Worm (Caenorhabditis elegans) whole organism, young adult: ENCODE results near the gene mog-5.

ENCODE experiments used
- B0035.1 ChIP-seq: sonication (generic microtip); optimal IDR thresholded peaks from 2 replicates; lab custom pipeline; 2016; ENCODE audit warnings: missing genetic modification characterization, mild to moderate bottlenecking, missing compliant biosample characterization, missing genotype, missing genetic modification reagents
- B0336.3 ChIP-seq: fragments of 200-800 bp; sonication (Bioruptor generic); IDR thresholded peaks from 2 replicates; pipeline ENCODE4 v1.3.6; 2022; ENCODE audit warnings: missing genetic modification characterization, missing compliant biosample characterization
- F37B4.10 ChIP-seq: fragments of 200-800 bp; sonication (Bioruptor generic); IDR thresholded peaks from 2 replicates; pipeline ENCODE4 v1.3.6; 2022; ENCODE audit warnings: missing genetic modification characterization, missing compliant biosample characterization
- F39B2.1 ChIP-seq: fragments of 200-800 bp; sonication (Bioruptor generic); IDR thresholded peaks from 2 replicates; pipeline ENCODE4 v1.3.6; 2022; ENCODE audit warnings: missing genetic modification reagents, missing genetic modification characterization, missing compliant biosample characterization
- F49E8.2 ChIP-seq: sonication (generic microtip); optimal IDR thresholded peaks from 3 replicates; lab custom pipeline; 2017; ENCODE audit warnings: missing genetic modification characterization, mild to moderate bottlenecking, missing compliant biosample characterization, antibody characterized with exemption, moderate library complexity; ENCODE audit not compliant: insufficient read depth
- K11D2.4 ChIP-seq: fragments of 200-800 bp; sonication (Bioruptor generic); IDR thresholded peaks from 2 replicates; pipeline ENCODE4 v1.3.6; 2022; ENCODE audit warnings: missing genetic modification reagents, missing genetic modification characterization, missing compliant biosample characterization
- K12H6.12 ChIP-seq: fragments of 200-800 bp; sonication (Bioruptor generic); optimal IDR thresholded peaks from 2 replicates; lab custom pipeline; 2018; ENCODE audit warnings: mild to moderate bottlenecking, missing genetic modification characterization, missing compliant biosample characterization
- T26A5.8 ChIP-seq: sonication (generic microtip); optimal IDR thresholded peaks from 2 replicates; lab custom pipeline; 2016; ENCODE audit warnings: missing genetic modification characterization, missing compliant biosample characterization
- Y53F4B.3 ChIP-seq: fragments of 200-800 bp; sonication (Bioruptor generic); IDR thresholded peaks from 2 replicates; pipeline ENCODE4 v1.3.6; 2022; ENCODE audit warnings: missing genetic modification reagents, missing genetic modification characterization, missing compliant biosample characterization
- Y53G8AR.9 ChIP-seq: fragments of 200-800 bp; sonication (Bioruptor generic); conservative IDR thresholded peaks from 2 replicates; pipeline ENCODE4 v1.3.6; 2022; ENCODE audit warnings: missing genetic modification reagents, missing genetic modification characterization, missing compliant biosample characterization
- Y67H2A.10 ChIP-seq: fragments of 200-800 bp; sonication (Bioruptor generic); conservative IDR thresholded peaks from 2 replicates; pipeline ENCODE4 v1.3.6; 2022; ENCODE audit warnings: missing genetic modification reagents, missing genetic modification characterization, missing compliant biosample characterization
- Y95B8A.8 ChIP-seq: fragments of 200-800 bp; sonication (Bioruptor generic); IDR thresholded peaks from 2 replicates; pipeline ENCODE4 v1.3.6; 2022; ENCODE audit warnings: missing genetic modification reagents, missing genetic modification characterization, missing compliant biosample characterization
- ZK185.1 ChIP-seq: sonication (generic microtip); optimal IDR thresholded peaks from 2 replicates; lab custom pipeline; 2016; ENCODE audit warnings: mild to moderate bottlenecking, missing genetic modification characterization, missing compliant biosample characterization; ENCODE audit not compliant: poor library complexity, severe bottlenecking
- ama-1 ChIP-seq, 3 experiments: fragments of 150-350 bp in 1 of 3; sonication (generic microtip) in 2 of 3; optimal IDR thresholded peaks; 2 replicates each; lab custom pipeline; 2014 to 2018; ENCODE audit warnings: missing biosample characterization in 2 of 3, missing genetic modification characterization in 2 of 3, missing genetic modification reagents in 2 of 3
- aptf-2 ChIP-seq: fragments of 200-800 bp; sonication (Bioruptor generic); conservative IDR thresholded peaks from 2 replicates; pipeline ENCODE4 v1.3.6; 2022; ENCODE audit warnings: missing genetic modification reagents, missing genetic modification characterization, missing compliant biosample characterization
- aptf-3 ChIP-seq: fragments of 200-800 bp; sonication (Bioruptor generic); IDR thresholded peaks from 2 replicates; pipeline ENCODE4 v1.3.6; 2022; ENCODE audit warnings: missing genetic modification characterization, missing compliant biosample characterization
- atf-7 ChIP-seq: sonication (generic microtip); optimal IDR thresholded peaks from 2 replicates; lab custom pipeline; 2017; ENCODE audit warnings: mild to moderate bottlenecking, missing genetic modification characterization, missing compliant biosample characterization
- attf-6 ChIP-seq: fragments of 200-800 bp; sonication (Bioruptor generic); IDR thresholded peaks from 2 replicates; pipeline ENCODE4 v1.3.6; 2022; ENCODE audit warnings: missing genetic modification reagents, missing genetic modification characterization, missing compliant biosample characterization
- ccch-3 ChIP-seq: fragments of 200-800 bp; sonication (Bioruptor generic); optimal IDR thresholded peaks from 2 replicates; lab custom pipeline; 2018; ENCODE audit warnings: mild to moderate bottlenecking, missing genetic modification characterization, missing compliant biosample characterization
- cebp-2 ChIP-seq: fragments of 200-800 bp; sonication (Bioruptor generic); IDR thresholded peaks from 2 replicates; pipeline ENCODE4 v1.3.6; 2022; ENCODE audit warnings: missing genetic modification characterization, missing compliant biosample characterization
- ceh-79 ChIP-seq: sonication (generic microtip); optimal IDR thresholded peaks from 2 replicates; lab custom pipeline; 2017; ENCODE audit warnings: mild to moderate bottlenecking, missing genetic modification characterization, missing compliant biosample characterization
- dpff-1 ChIP-seq: sonication (generic microtip); optimal IDR thresholded peaks from 2 replicates; lab custom pipeline; 2017; ENCODE audit warnings: mild to moderate bottlenecking, missing genetic modification characterization, missing compliant biosample characterization
- egl-18 ChIP-seq: fragments of 200-800 bp; sonication (Bioruptor generic); IDR thresholded peaks from 2 replicates; pipeline ENCODE4 v1.3.6; 2022; ENCODE audit warnings: missing genetic modification reagents, missing genetic modification characterization, missing compliant biosample characterization
- egl-44 ChIP-seq: fragments of 200-800 bp; sonication (Bioruptor generic); IDR thresholded peaks from 2 replicates; pipeline ENCODE4 v1.3.6; 2022; ENCODE audit warnings: missing genetic modification reagents, missing genetic modification characterization, missing compliant biosample characterization
- ekl-4 ChIP-seq: fragments of 200-800 bp; sonication (Bioruptor generic); IDR thresholded peaks from 2 replicates; pipeline ENCODE4 v1.3.6; 2022; ENCODE audit warnings: missing genetic modification reagents, missing genetic modification characterization, missing compliant biosample characterization
- gei-17 ChIP-seq: fragments of 200-800 bp; sonication (Bioruptor generic); optimal IDR thresholded peaks from 2 replicates; lab custom pipeline; 2018; ENCODE audit warnings: mild to moderate bottlenecking, missing genetic modification characterization, missing compliant biosample characterization
- him-1 ChIP-seq: sonication (generic microtip); optimal IDR thresholded peaks from 2 replicates; lab custom pipeline; 2016; ENCODE audit warnings: missing genotype, missing genetic modification reagents, missing genetic modification characterization, missing compliant biosample characterization
- hlh-12 ChIP-seq: sonication (generic microtip); optimal IDR thresholded peaks from 2 replicates; lab custom pipeline; 2016; ENCODE audit warnings: missing genetic modification characterization, missing compliant biosample characterization
- hlh-26 ChIP-seq: fragments of 200-800 bp; sonication (Bioruptor generic); conservative IDR thresholded peaks from 2 replicates; pipeline ENCODE4 v1.3.6; 2022; ENCODE audit warnings: missing genetic modification reagents, missing genetic modification characterization, missing compliant biosample characterization
- hmg-1.2 ChIP-seq: fragments of 200-800 bp; sonication (Bioruptor generic); IDR thresholded peaks from 2 replicates; pipeline ENCODE4 v1.3.6; 2022; ENCODE audit warnings: missing genetic modification reagents, missing genetic modification characterization, missing compliant biosample characterization
- hrde-1 ChIP-seq: sonication (generic microtip); optimal IDR thresholded peaks from 2 replicates; lab custom pipeline; 2016; ENCODE audit warnings: missing genetic modification characterization, mild to moderate bottlenecking, missing compliant biosample characterization, moderate library complexity, missing genotype, missing genetic modification reagents, borderline replicate concordance
- lag-1 ChIP-seq: fragments of 200-800 bp; sonication (Bioruptor generic); IDR thresholded peaks from 2 replicates; pipeline ENCODE4 v1.3.6; 2022; ENCODE audit warnings: missing genetic modification reagents, missing genetic modification characterization, missing compliant biosample characterization
- lin-26 ChIP-seq: fragments of 200-800 bp; sonication (Bioruptor generic); IDR thresholded peaks from 2 replicates; pipeline ENCODE4 v1.3.6; 2022; ENCODE audit warnings: missing genetic modification reagents, missing genetic modification characterization, missing compliant biosample characterization
- lin-35 ChIP-seq, 3 experiments: fragments of 150-350 bp in 2 of 3; sonication (generic microtip) in 1 of 3; optimal IDR thresholded peaks; 2 replicates each; lab custom pipeline; 2014 to 2018; ENCODE audit warnings: missing biosample characterization in 3 of 3, missing genetic modification characterization in 3 of 3, missing genetic modification reagents in 3 of 3
- lin-40 ChIP-seq: sonication (generic microtip); optimal IDR thresholded peaks from 2 replicates; lab custom pipeline; 2016; ENCODE audit warnings: missing genetic modification characterization, mild to moderate bottlenecking, missing compliant biosample characterization, missing genotype, missing genetic modification reagents
- mxl-1 ChIP-seq: sonication (generic microtip); optimal IDR thresholded peaks from 2 replicates; lab custom pipeline; 2016; ENCODE audit warnings: missing genetic modification characterization, missing compliant biosample characterization
- nfyb-1 ChIP-seq: fragments of 200-800 bp; sonication (Bioruptor generic); IDR thresholded peaks from 2 replicates; pipeline ENCODE4 v1.3.6; 2022; ENCODE audit warnings: missing genetic modification reagents, missing genetic modification characterization, missing compliant biosample characterization
- nhr-120 ChIP-seq: fragments of 200-800 bp; sonication (Bioruptor generic); IDR thresholded peaks from 2 replicates; pipeline ENCODE4 v1.3.6; 2022; ENCODE audit warnings: missing genetic modification characterization, missing compliant biosample characterization
- nhr-27 ChIP-seq: fragments of 200-800 bp; sonication (Bioruptor generic); optimal IDR thresholded peaks from 2 replicates; lab custom pipeline; 2018; ENCODE audit warnings: mild to moderate bottlenecking, missing genetic modification characterization, moderate library complexity, missing compliant biosample characterization
- pha-4 ChIP-seq: fragments of 150-350 bp; sonication (generic microtip); optimal IDR thresholded peaks from 2 replicates; lab custom pipeline; 2014; ENCODE audit warnings: missing biosample characterization, missing genetic modification reagents, missing genetic modification characterization
- tbp1 ChIP-seq: fragments of 200-800 bp; sonication (Bioruptor generic); optimal IDR thresholded peaks from 2 replicates; lab custom pipeline; 2018; ENCODE audit warnings: mild to moderate bottlenecking, missing genetic modification characterization, missing compliant biosample characterization
- tlf-1 ChIP-seq: fragments of 200-800 bp; sonication (Bioruptor generic); optimal IDR thresholded peaks from 2 replicates; lab custom pipeline; 2018; ENCODE audit warnings: mild to moderate bottlenecking, missing genetic modification characterization, missing compliant biosample characterization
- unc-130 ChIP-seq: sonication (generic microtip); optimal IDR thresholded peaks from 2 replicates; lab custom pipeline; 2016; ENCODE audit warnings: missing genetic modification reagents, missing genetic modification characterization, missing compliant biosample characterization
- zim-3 ChIP-seq: sonication (generic microtip); optimal IDR thresholded peaks from 2 replicates; lab custom pipeline; 2017; ENCODE audit warnings: mild to moderate bottlenecking, missing genetic modification characterization, moderate library complexity, missing compliant biosample characterization
- ztf-25 ChIP-seq: fragments of 200-800 bp; sonication (Bioruptor generic); IDR thresholded peaks from 2 replicates; pipeline ENCODE4 v1.3.6; 2022; ENCODE audit warnings: missing genetic modification reagents, missing genetic modification characterization, missing compliant biosample characterization
- ztf-3 ChIP-seq: fragments of 200-800 bp; sonication (Bioruptor generic); optimal IDR thresholded peaks from 2 replicates; lab custom pipeline; 2018; ENCODE audit warnings: mild to moderate bottlenecking, missing genetic modification characterization, missing compliant biosample characterization

mog-5 gene

ce11 chrII:5353642-5354041, 45.7 kb upstream of the mog-5 start (continued):
- no peak for TF ChIP-seq egl-18 (GFP tag; lab: Robert Waterston, UW)
- TF ChIP-seq gei-17 (GFP tag; lab: Kevin White, UChicago): no peak
- peak; percentile 67; the same call in 1 of the 2 replicates for TF ChIP-seq nfyb-1
- TF ChIP-seq egl-44 (GFP tag; lab: Robert Waterston, UW): peak; percentile 64; the same call in 1 of the 2 replicates
- peak; percentile 78 for TF ChIP-seq T26A5.8 (tag; lab: Kevin White, UChicago)
- TF ChIP-seq ceh-79 (tag; lab: Kevin White, UChicago): peak; percentile 78
- peak; percentile 9 for TF ChIP-seq lin-40
- TF ChIP-seq cebp-2 (GFP tag; lab: Robert Waterston, UW): 0 out of 2 replicates have a peak, but pooled peaks have one; percentile 67
- peak; percentile 57 for TF ChIP-seq him-1 (tag; lab: Kevin White, UChicago)
- TF ChIP-seq K11D2.4: no peak
- TF ChIP-seq atf-7 (tag; lab: Kevin White, UChicago): peak; percentile 62
- TF ChIP-seq F37B4.10 (GFP tag; lab: Robert Waterston, UW): 0 out of 2 replicates have a peak, but pooled peaks have one; percentile 66
- no peak for TF ChIP-seq nhr-120 (GFP tag; lab: Robert Waterston, UW)
- no peak for TF ChIP-seq pha-4 (tag; lab: Kevin White, UChicago)
- no peak for TF ChIP-seq lag-1 (GFP tag; lab: Robert Waterston, UW)
- TF ChIP-seq hlh-12 (tag; lab: Kevin White, UChicago): peak; percentile 37
- peak; percentile 0 for TF ChIP-seq B0035.1 (tag; lab: Kevin White, UChicago)
- peak; percentile 85 for TF ChIP-seq hrde-1 (tag; lab: Kevin White, UChicago)
- 0 out of 2 replicates have a peak, but pooled peaks have one; percentile 75 for TF ChIP-seq Y95B8A.8 (GFP tag; lab: Robert Waterston, UW)
- no peak for TF ChIP-seq K12H6.12 (tag; lab: Kevin White, UChicago)
- peak; percentile 48 for TF ChIP-seq hmg-1.2
- TF ChIP-seq attf-6 (GFP tag; lab: Robert Waterston, UW): peak; percentile 69
- peak; percentile 91 for TF ChIP-seq tbp1 (GFP tag; lab: Kevin White, UChicago)
- TF ChIP-seq ztf-3 (GFP tag; lab: Kevin White, UChicago): no peak
- peak; percentile 71; the same call in 1 of the 2 replicates for TF ChIP-seq Y53G8AR.9 (GFP tag; lab: Robert Waterston, UW)
- TF ChIP-seq aptf-3 (GFP tag; lab: Robert Waterston, UW): peak; percentile 98
- peak; percentile 26; the same call in 1 of the 2 replicates for TF ChIP-seq Y53F4B.3
- TF ChIP-seq hlh-26: no peak
- TF ChIP-seq F39B2.1 (GFP tag; lab: Robert Waterston, UW): no peak
- TF ChIP-seq dpff-1: peak; percentile 84
- peak; percentile 90 for TF ChIP-seq zim-3
- TF ChIP-seq lin-26 (GFP tag; lab: Robert Waterston, UW): peak; percentile 96
- no peak for TF ChIP-seq ama-1 (optimal IDR thresholded peaks at IDR 0.05; lab: Kevin White, UChicago)
- peak; percentile 48 to 64 for TF ChIP-seq ama-1 (GFP tag; optimal IDR thresholded peaks at IDR 0.05; lab: Kevin White, UChicago)
- TF ChIP-seq Y67H2A.10 (GFP tag; lab: Robert Waterston, UW): no peak
- peak; percentile 40 for TF ChIP-seq unc-130 (GFP tag; lab: Kevin White, UChicago)
- peak; percentile 69; the same call in 1 of the 2 replicates for TF ChIP-seq ekl-4
- peak; percentile 60 for TF ChIP-seq F49E8.2 (tag; lab: Kevin White, UChicago)
- peak; percentile 69 for TF ChIP-seq nhr-27
- peak; percentile 94 for TF ChIP-seq ztf-25 (GFP tag; lab: Robert Waterston, UW)
- TF ChIP-seq B0336.3 (GFP tag; lab: Robert Waterston, UW): peak; percentile 93
- TF ChIP-seq ZK185.1 (tag; lab: Kevin White, UChicago): peak; percentile 54
- no peak for TF ChIP-seq ccch-3 (GFP tag; lab: Kevin White, UChicago)
- TF ChIP-seq lin-35 (GFP tag; optimal IDR thresholded peaks at IDR 0.05; lab: Kevin White, UChicago): no peak
- no peak for TF ChIP-seq aptf-2 (GFP tag; lab: Robert Waterston, UW)
- peak; percentile 10 for TF ChIP-seq tlf-1 (GFP tag; lab: Kevin White, UChicago)
- TF ChIP-seq mxl-1 (tag; lab: Kevin White, UChicago): peak; percentile 38
